Worm (Caenorhabditis elegans): ENCODE results near the gene C27B7.9.
A peak's percentile ranks its signal among the peaks of the same experiment; 100 is the strongest.

The C27B7.9 gene

DNA sequence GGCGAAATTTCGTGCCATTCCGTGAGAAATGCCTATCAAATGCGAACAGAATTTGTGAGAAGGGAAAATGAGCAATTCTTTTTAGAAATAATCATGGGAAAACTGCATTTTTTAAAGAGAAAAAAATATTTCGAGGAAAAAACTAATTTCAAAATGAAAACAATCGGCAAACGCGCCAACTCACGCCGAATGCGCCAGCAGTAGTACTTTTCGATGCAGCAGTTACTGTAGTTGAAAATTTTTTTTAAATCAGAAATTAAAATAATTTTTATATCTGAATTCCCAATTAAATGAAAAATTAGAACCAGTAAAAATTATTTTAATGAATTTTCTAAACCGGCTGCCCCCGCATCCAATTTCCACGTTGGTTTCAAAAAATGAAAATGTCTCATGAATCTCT lies 7.5 kb upstream of the C27B7.9 start:
- TF ChIP-seq W03F9.2 (tag; optimal IDR thresholded peaks at IDR 0.05) = peak; percentile 60
- TF ChIP-seq dao-5 (tag; optimal IDR thresholded peaks at IDR 0.05) = no peak

DNA sequence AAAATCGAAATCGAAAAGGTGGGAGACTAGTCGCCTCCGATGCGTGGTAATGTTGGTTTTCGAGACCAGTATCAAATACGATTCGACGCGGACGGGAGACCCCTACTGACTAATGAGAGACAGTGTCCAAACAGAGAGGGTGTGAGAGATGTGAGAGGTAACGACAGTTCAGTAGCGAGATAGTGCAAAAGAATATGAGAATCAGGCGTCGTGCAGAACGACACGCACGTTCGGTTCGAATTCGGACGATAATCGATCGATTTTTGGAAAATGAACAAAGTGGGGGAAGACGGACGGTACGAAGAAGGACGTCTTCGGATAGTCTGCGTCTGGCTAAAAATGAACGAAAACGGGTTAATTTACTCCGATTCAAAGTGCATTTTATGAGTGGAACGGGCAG lies 6.0 kb upstream of the C27B7.9 start, which contains the start of gene D1046.16:
D1046.16 (plus strand) TSS at position 195 of the 400 bp plus-strand sequence.
- TF ChIP-seq W03F9.2 (tag; optimal IDR thresholded peaks at IDR 0.05) (peak; percentile 4), dao-5 (tag; optimal IDR thresholded peaks at IDR 0.05) (no peak)

DNA sequence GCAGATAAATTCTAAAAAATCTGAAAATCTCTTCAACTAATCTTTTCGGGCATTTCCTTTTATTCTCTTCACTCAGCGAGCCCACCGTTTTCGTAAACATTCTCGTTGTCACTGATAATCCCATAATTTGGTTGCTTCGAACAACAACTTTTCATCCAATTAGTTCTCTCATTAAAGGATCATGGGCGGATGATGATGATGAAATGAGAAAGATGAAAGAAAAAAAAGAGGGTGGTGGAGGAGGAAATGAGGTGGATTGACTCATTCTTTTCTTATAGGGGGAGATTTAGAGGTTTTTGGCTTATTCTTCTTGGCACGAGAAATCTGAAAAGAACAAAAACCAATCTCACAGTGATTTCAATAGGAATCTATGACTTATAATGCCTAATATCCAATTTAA lies 5.3 kb upstream of the C27B7.9 start:
- no peak for TF ChIP-seq dao-5 (tag; optimal IDR thresholded peaks at IDR 0.05)
- TF ChIP-seq him-1 (tag; optimal IDR thresholded peaks at IDR 0.05) = no peak

DNA sequence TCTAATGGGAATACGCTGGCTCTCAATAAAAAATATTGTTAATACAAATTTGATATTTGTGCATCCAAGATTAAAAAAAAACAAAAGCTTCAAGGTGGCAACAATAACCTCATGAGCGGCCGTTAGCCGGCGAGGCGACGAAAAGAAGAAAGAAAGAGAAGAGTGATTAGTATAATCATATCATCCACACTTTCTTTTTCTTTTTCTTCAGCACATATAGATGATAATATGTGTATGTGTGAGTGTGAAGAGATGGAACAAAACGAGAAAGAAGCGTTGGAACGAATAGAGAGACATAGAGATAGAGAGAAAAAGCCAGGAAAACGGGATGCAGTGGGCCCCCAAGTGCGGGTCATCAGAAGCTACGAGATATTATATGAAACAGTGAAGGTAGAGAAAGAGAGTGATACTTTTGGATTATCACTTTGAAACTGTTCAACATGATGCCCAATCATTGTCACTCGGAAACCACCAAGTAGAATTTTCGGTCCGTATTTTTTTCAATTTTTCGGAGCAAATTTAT lies 4.4 kb upstream of the C27B7.9 start:
- TF ChIP-seq him-1 (tag; optimal IDR thresholded peaks at IDR 0.05) = no peak
- TF ChIP-seq dao-5 (tag; optimal IDR thresholded peaks at IDR 0.05) = no peak
- no peak for TF ChIP-seq W03F9.2 (tag; optimal IDR thresholded peaks at IDR 0.05)

DNA sequence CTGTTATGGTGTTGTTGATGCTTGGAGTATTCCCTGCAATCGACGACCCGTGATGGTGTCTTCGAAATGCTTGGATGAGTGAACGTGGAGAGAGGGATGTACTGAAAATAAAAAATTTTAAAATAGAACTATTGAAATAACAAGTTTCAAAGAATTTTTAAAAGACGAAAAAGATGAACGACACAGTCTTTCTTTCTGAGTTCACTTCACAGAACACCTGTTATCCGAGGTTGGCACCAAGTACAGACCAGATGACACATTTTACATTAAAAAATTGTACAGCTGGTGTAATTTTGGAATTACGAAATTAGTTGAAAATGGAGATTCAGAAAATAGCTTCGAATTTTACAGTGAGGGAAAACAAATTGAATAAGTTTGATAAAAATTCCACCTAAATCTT lies 2.9 kb upstream of the C27B7.9 start, which contains the start of gene rap-1:
rap-1 (minus strand) TSS at position 101 of the 400 bp plus-strand sequence.
- TF ChIP-seq W03F9.2 (tag; optimal IDR thresholded peaks at IDR 0.05) (no peak), him-1 (tag; optimal IDR thresholded peaks at IDR 0.05) (no peak), dao-5 (tag; optimal IDR thresholded peaks at IDR 0.05) (no peak)

DNA sequence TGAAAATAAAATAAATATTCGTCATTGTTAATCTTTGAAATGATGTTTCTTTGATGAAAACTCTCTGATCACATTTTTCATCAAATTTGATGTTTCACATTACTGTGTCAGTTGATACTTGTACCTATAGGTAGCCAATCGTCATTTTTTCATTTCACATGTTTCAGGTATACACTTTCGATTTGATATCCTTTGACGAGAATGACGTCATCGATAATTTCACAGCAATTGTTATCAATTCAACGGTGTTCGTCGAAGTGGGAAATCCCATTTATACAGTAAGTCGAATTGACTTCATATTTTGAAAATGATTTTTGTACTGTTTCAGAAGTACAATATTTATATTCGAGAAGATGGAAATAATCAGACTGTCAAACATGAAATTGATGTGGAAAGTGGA lies 1.7 kb downstream of the C27B7.9 start:
- no peak for TF ChIP-seq dao-5 (tag; optimal IDR thresholded peaks at IDR 0.05)
- no peak for TF ChIP-seq W03F9.2 (tag; optimal IDR thresholded peaks at IDR 0.05)
- TF ChIP-seq him-1 (tag; optimal IDR thresholded peaks at IDR 0.05) = no peak

DNA sequence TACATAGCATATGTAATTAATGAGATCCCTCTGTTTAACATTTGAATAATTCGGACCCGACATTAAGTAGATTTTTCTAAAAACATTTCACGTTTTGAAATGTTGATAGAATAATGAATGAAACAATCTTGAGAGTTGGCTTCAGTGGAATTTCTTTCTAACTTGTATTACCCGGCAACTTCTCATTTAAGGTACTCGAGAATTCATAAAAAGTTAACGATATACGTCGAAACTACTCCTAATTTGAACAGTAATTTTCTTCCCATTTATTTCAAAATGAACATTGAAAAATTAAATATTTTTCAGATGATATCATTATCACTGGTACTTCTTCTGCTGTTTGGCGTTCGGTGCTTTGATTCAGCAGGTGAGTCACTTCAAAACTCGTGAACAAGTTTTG lies 9.2 kb downstream of the C27B7.9 start, which contains the start of gene C27B7.7:
C27B7.7 (plus strand) TSS at position 301 of the 400 bp plus-strand sequence.
- no peak for TF ChIP-seq him-1 (tag; optimal IDR thresholded peaks at IDR 0.05)
- TF ChIP-seq dao-5 (tag; optimal IDR thresholded peaks at IDR 0.05) = no peak
- no peak for TF ChIP-seq W03F9.2 (tag; optimal IDR thresholded peaks at IDR 0.05)

DNA sequence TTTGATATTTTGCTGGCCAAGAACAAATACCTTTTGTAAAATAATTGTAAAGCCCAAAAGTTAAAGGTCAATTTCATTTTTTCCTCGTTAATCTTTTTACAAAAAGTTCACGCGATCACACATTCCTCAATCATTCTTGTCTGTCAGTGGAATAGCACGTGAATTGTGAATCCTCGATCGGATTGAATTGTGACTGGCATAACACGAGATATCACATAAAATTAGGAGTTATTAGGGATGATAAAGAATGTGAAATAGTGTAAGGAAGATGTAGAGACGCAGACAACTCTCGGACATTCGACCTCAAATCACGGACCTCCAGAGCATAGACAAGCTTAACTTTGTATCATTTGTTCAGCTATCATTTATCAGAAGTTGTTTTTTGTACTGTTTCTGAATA lies 9.7 kb downstream of the C27B7.9 start, which contains the start of gene C27B7.6:
C27B7.6 (minus strand) TSS at position 182 of the 400 bp plus-strand sequence.
- TF ChIP-seq dao-5 (tag; optimal IDR thresholded peaks at IDR 0.05) (no peak), W03F9.2 (tag; optimal IDR thresholded peaks at IDR 0.05) (no peak), him-1 (tag; optimal IDR thresholded peaks at IDR 0.05) (no peak)

DNA sequence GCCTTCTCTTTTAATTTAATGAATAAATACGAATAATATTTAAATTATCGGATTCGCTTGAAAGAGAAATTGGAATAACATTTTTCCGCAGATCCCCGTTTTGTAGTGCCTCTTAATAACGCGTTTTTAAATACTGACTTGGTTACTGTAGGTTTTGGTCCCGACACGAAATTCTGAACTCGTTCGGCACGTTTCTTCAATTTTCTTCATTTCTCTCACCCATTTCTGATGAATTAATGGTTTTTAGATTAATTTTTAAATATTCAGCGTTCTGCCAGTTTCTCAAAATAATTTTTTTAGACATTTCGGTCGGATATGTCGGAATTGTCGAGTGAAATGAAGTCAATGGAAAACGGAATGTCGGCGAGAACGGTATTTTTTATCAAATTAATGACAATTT lies 14.6 kb downstream of the C27B7.9 start, which contains the start of gene C27B7.5:
C27B7.5 (plus strand) TSS at position 301 of the 400 bp plus-strand sequence.
- TF ChIP-seq dao-5 (tag; optimal IDR thresholded peaks at IDR 0.05) (no peak), W03F9.2 (tag; optimal IDR thresholded peaks at IDR 0.05) (no peak), him-1 (tag; optimal IDR thresholded peaks at IDR 0.05) (no peak)

DNA sequence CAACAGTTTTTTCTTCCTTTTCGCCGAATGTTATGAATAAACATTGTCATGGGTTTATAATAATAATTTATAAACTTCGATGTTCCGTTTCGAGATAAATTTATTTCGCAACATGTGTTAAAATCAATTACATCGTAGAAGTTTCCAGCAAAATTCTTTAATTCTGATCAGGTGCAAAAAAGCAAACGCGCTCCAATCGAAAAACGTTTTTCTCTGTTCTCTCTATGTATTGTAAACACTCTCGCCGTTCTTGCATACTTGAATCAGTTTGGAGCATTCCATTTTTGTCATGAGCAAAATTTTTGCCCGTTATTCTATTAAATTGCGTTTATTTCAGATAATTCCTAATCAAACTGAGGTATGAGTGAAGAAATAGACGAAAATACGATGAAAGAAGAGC lies 22.2 kb downstream of the C27B7.9 start, which contains the start of gene rad-54.L2:
rad-54.L2 (plus strand) TSS at position 332 of the 400 bp plus-strand sequence.
- no peak for TF ChIP-seq him-1 (tag; optimal IDR thresholded peaks at IDR 0.05)
- TF ChIP-seq W03F9.2 (tag; optimal IDR thresholded peaks at IDR 0.05) = peak; percentile 80

DNA sequence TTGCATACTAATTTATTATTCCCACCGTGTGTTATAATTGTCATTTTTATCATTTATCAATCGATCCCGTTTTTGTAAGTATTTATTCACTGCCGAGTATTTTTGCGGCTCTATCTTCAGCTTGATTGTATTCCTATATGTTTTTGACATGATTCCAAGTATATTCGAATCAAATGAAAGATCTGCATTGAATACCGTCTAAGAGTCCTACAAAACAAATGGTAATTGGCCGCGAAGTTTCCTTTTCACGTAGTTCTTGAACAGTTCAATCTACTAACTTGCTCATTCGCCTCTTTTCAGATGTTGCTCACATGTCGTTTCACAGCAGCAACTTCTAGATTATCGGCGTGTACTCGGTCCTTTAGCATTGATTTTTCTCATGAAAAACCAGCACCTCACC lies 23.4 kb downstream of the C27B7.9 start, which contains the start of gene C27B7.2:
C27B7.2 (plus strand) TSS at position 301 of the 400 bp plus-strand sequence.
- TF ChIP-seq dao-5 (tag; optimal IDR thresholded peaks at IDR 0.05) (no peak), him-1 (tag; optimal IDR thresholded peaks at IDR 0.05) (no peak), W03F9.2 (tag; optimal IDR thresholded peaks at IDR 0.05) (no peak)

DNA sequence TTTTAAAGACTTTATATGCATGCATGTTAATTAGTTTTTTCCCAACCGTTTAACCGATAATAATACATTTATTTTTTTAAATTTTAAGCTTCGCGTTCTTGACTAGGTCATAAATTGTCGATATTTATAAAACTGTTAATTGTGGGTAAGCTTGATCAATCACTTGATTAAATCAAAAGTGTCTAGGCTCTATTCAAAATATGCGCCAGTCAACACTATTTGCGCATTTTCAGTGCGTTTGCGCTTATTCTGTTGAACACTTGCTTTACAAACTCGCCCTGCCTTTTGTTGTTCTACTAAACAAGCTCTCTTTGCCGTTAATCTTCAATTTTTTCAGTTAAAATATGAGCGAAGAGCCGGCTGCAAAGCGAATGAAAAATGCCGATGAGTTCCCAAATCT lies 24.8 kb downstream of the C27B7.9 start, which contains the start of gene spr-2:
spr-2 (plus strand) TSS at position 332 of the 400 bp plus-strand sequence.
- TF ChIP-seq him-1 (tag; optimal IDR thresholded peaks at IDR 0.05) = no peak
- peak; percentile 56 for TF ChIP-seq W03F9.2 (tag; optimal IDR thresholded peaks at IDR 0.05)

DNA sequence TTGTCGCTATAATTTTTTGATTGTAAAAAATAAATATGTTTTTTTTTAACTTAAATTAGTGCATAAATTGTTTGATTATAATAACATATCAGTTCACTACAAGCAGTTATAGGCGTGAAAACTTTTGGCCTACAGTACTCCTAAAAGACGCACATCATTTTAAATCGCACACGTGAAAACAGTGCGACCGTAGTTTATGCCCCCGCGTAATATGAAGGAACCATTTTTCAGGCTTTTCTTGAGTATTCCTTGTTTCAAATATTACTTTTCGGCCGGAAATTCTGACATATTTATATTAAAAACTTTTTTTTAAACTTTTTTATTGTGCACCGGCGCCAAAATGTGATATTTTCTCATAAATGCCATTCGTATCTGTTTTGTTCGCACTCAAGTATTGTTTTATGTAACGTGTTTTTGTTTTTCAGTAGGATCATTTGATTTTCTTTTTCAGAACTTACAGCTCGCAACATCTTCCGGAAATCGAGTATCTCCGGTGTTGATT lies 27.3 kb downstream of the C27B7.9 start, which contains the start of gene oma-1:
oma-1 (plus strand) TSS at position 452 of the 502 bp plus-strand sequence.
- TF ChIP-seq him-1 (tag; optimal IDR thresholded peaks at IDR 0.05) = no peak
- peak; percentile 26 for TF ChIP-seq W03F9.2 (tag; optimal IDR thresholded peaks at IDR 0.05)
- no peak for TF ChIP-seq dao-5 (tag; optimal IDR thresholded peaks at IDR 0.05)

DNA sequence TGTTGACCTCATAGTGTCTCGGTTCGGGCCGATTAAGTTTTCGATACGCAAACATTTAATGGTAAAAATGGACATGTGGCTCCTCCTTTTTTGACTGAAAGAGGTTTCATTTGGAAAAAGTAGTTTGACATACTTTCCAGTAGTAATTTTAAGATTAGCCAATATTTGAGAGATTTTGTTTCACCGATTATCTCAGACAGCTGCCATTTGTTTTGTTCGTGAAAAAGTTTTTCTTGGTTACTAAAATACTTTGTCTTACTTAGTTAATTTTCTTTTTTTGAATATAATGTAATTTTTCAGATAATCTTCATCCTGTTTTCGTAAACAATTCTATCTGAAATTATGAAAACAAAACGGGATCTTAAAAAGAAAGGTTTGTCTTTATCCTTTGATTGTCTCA lies 29.7 kb downstream of the C27B7.9 start, which contains the start of gene C09G9.5:
C09G9.5 (plus strand) TSS at position 301 of the 400 bp plus-strand sequence.
- TF ChIP-seq dao-5 (tag; optimal IDR thresholded peaks at IDR 0.05) (no peak), him-1 (tag; optimal IDR thresholded peaks at IDR 0.05) (no peak), W03F9.2 (tag; optimal IDR thresholded peaks at IDR 0.05) (no peak)

DNA sequence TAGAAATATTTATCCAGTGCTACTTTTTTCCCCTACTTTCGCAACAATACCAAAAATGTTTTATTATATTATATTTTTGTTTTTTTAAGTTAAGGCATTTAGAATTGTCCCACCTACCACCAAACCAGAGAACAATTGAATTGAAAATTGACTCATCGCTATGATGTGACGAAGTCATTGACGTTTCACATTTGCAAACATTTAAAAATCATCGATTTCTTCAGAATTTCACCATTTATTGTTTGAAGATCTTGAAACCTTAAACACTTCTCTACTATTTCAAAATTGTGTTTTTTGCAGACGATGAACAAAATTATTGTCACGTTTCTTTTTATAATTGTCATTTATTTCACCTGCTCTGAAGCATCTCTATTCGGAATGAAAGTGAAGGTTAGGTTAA lies 34.7 kb downstream of the C27B7.9 start, which contains the start of gene C09G9.8:
C09G9.8 (plus strand) TSS at position 301 of the 400 bp plus-strand sequence.
- no peak for TF ChIP-seq him-1 (tag; optimal IDR thresholded peaks at IDR 0.05)
- no peak for TF ChIP-seq dao-5 (tag; optimal IDR thresholded peaks at IDR 0.05)

Data from whole organism, L4/young adult.